Fruit fly (Drosophila melanogaster) whole organism, prepupa: ENCODE measurements around the gene Gga.

Experiments
- Blimp-1 ChIP-seq: fragments of 200-800 bp; sonication (Bioruptor generic); optimal IDR thresholded peaks from 3 replicates; lab custom pipeline; 2017; ENCODE audit warnings: missing biosample characterization, missing genetic modification characterization, mild to moderate bottlenecking, moderate library complexity, missing genetic modification reagents
- CG10631 ChIP-seq: fragments of 200-800 bp; sonication (Bioruptor generic); optimal IDR thresholded peaks from 2 replicates; lab custom pipeline; 2016; ENCODE audit warnings: missing biosample characterization, missing genetic modification characterization
- CG11294 ChIP-seq: fragments of 200-800 bp; sonication (Bioruptor generic); IDR thresholded peaks from 2 replicates; pipeline ENCODE4 v1.3.6; 2022; ENCODE audit warnings: missing biosample characterization, missing genetic modification characterization
- CG11902 ChIP-seq: fragments of 200-800 bp; sonication (Bioruptor generic); optimal IDR thresholded peaks from 3 replicates; lab custom pipeline; 2016; ENCODE audit warnings: missing biosample characterization, missing genetic modification characterization
- CG15336 ChIP-seq: fragments of 200-800 bp; sonication (Bioruptor generic); IDR thresholded peaks from 2 replicates; pipeline ENCODE4 v1.3.6; 2022; ENCODE audit warnings: missing biosample characterization, missing genetic modification characterization
- CG1621 ChIP-seq: fragments of 200-800 bp; sonication (Bioruptor generic); optimal IDR thresholded peaks from 3 replicates; lab custom pipeline; 2018; ENCODE audit warnings: missing biosample characterization, mild to moderate bottlenecking, missing genetic modification characterization
- CG16779 ChIP-seq: fragments of 200-800 bp; sonication (Bioruptor generic); optimal IDR thresholded peaks from 3 replicates; lab custom pipeline; 2017; ENCODE audit warnings: missing biosample characterization, mild to moderate bottlenecking, missing genetic modification characterization
- CG3032 ChIP-seq: fragments of 200-800 bp; optimal IDR thresholded peaks from 2 replicates; lab custom pipeline; 2019; ENCODE audit warnings: missing biosample characterization, mild to moderate bottlenecking, missing genetic modification characterization, moderate library complexity
- CG32006 ChIP-seq: fragments of 200-800 bp; sonication (Bioruptor generic); optimal IDR thresholded peaks from 3 replicates; lab custom pipeline; 2017; ENCODE audit warnings: missing biosample characterization, mild to moderate bottlenecking, missing genetic modification characterization
- CG34406 ChIP-seq: fragments of 200-800 bp; sonication (Bioruptor generic); optimal IDR thresholded peaks from 3 replicates; lab custom pipeline; 2016; ENCODE audit warnings: missing biosample characterization, missing genetic modification characterization
- CG3919 ChIP-seq: fragments of 200-800 bp; sonication (Bioruptor generic); optimal IDR thresholded peaks from 3 replicates; lab custom pipeline; 2016; ENCODE audit warnings: missing biosample characterization, missing genetic modification characterization
- CG4318 ChIP-seq: fragments of 200-800 bp; sonication (Bioruptor generic); optimal IDR thresholded peaks from 3 replicates; lab custom pipeline; 2017; ENCODE audit warnings: missing biosample characterization, mild to moderate bottlenecking, missing genetic modification characterization
- CG6163 ChIP-seq: fragments of 200-800 bp; sonication (Bioruptor generic); IDR thresholded peaks from 3 replicates; pipeline ENCODE4 v1.3.6; 2022; ENCODE audit warnings: missing biosample characterization, missing genetic modification characterization
- CG6276 ChIP-seq: fragments of 200-800 bp; sonication (Bioruptor generic); optimal IDR thresholded peaks from 2 replicates; lab custom pipeline; 2017; ENCODE audit warnings: missing biosample characterization, mild to moderate bottlenecking, missing genetic modification characterization
- CG6792 ChIP-seq: fragments of 200-800 bp; sonication (Bioruptor generic); optimal IDR thresholded peaks from 3 replicates; lab custom pipeline; 2016; ENCODE audit warnings: missing biosample characterization, missing genetic modification characterization
- CG6808 ChIP-seq: fragments of 200-800 bp; sonication (Bioruptor generic); optimal IDR thresholded peaks from 3 replicates; lab custom pipeline; 2017; ENCODE audit warnings: missing biosample characterization, missing genetic modification characterization, mild to moderate bottlenecking, moderate library complexity, missing genetic modification reagents
- CG6854 ChIP-seq: fragments of 200-800 bp; sonication (Bioruptor generic); optimal IDR thresholded peaks from 2 replicates; lab custom pipeline; 2017; ENCODE audit warnings: missing biosample characterization, mild to moderate bottlenecking, missing genetic modification characterization
- CG7368 ChIP-seq: fragments of 200-800 bp; sonication (Bioruptor generic); optimal IDR thresholded peaks from 3 replicates; lab custom pipeline; 2016; ENCODE audit warnings: missing biosample characterization, missing genetic modification characterization
- CG8319 ChIP-seq: fragments of 200-800 bp; sonication (Bioruptor generic); optimal IDR thresholded peaks from 3 replicates; lab custom pipeline; 2016; ENCODE audit warnings: missing biosample characterization, missing genetic modification characterization
- CG8632 ChIP-seq: fragments of 200-800 bp; sonication (Bioruptor generic); optimal IDR thresholded peaks from 3 replicates; lab custom pipeline; 2016; ENCODE audit warnings: missing biosample characterization, missing genetic modification characterization
- Eip75B ChIP-seq: fragments of 200-800 bp; sonication (Bioruptor generic); optimal IDR thresholded peaks from 3 replicates; lab custom pipeline; 2016; ENCODE audit warnings: missing biosample characterization, missing genetic modification characterization
- Eip78C ChIP-seq: fragments of 200-800 bp; sonication (Bioruptor generic); peaks from one replicate; lab custom pipeline; 2016; ENCODE audit warnings: missing biosample characterization, missing genetic modification characterization
- Eip93F ChIP-seq: fragments of 200-800 bp; sonication (Bioruptor generic); optimal IDR thresholded peaks from 2 replicates; lab custom pipeline; 2016; ENCODE audit warnings: missing biosample characterization, mild to moderate bottlenecking, missing genetic modification characterization
- Ets21C ChIP-seq: fragments of 200-800 bp; sonication (Bioruptor generic); optimal IDR thresholded peaks from 3 replicates; lab custom pipeline; 2016; ENCODE audit warnings: missing biosample characterization, missing genetic modification characterization
- Ets96B ChIP-seq: fragments of 200-800 bp; optimal IDR thresholded peaks from 2 replicates; lab custom pipeline; 2019; ENCODE audit warnings: missing biosample characterization, mild to moderate bottlenecking, missing genetic modification characterization, moderate library complexity
- Gug ChIP-seq: fragments of 200-800 bp; sonication (Bioruptor generic); IDR thresholded peaks from 2 replicates; pipeline ENCODE4 v1.3.6; 2022; ENCODE audit warnings: missing biosample characterization, missing genetic modification characterization
- Hr38 ChIP-seq: sonication (Bioruptor generic); optimal IDR thresholded peaks from 2 replicates; lab custom pipeline; 2016; ENCODE audit warnings: missing biosample characterization, missing genetic modification characterization
- Lpt ChIP-seq: fragments of 200-800 bp; sonication (Bioruptor generic); optimal IDR thresholded peaks from 3 replicates; lab custom pipeline; 2016; ENCODE audit warnings: missing biosample characterization, missing genetic modification characterization
- OdsH ChIP-seq: fragments of 200-800 bp; sonication (Bioruptor generic); optimal IDR thresholded peaks from 3 replicates; lab custom pipeline; 2016; ENCODE audit warnings: missing biosample characterization, missing genetic modification characterization
- Smox ChIP-seq: fragments of 200-800 bp; sonication (Bioruptor generic); optimal IDR thresholded peaks from 3 replicates; lab custom pipeline; 2016; ENCODE audit warnings: missing biosample characterization, missing genetic modification characterization
- Sox14 ChIP-seq: fragments of 200-800 bp; sonication (Bioruptor generic); optimal IDR thresholded peaks from 3 replicates; lab custom pipeline; 2016; ENCODE audit warnings: missing biosample characterization, missing genetic modification characterization
- acj6 ChIP-seq: fragments of 200-800 bp; sonication (Bioruptor generic); optimal IDR thresholded peaks from 3 replicates; lab custom pipeline; 2016; ENCODE audit warnings: missing biosample characterization, missing genetic modification characterization
- cyc ChIP-seq: fragments of 200-800 bp; sonication (Bioruptor generic); optimal IDR thresholded peaks from 3 replicates; lab custom pipeline; 2016; ENCODE audit warnings: missing biosample characterization, missing genetic modification characterization
- dsx ChIP-seq: fragments of 200-800 bp; optimal IDR thresholded peaks from 3 replicates; lab custom pipeline; 2019; ENCODE audit warnings: missing biosample characterization, mild to moderate bottlenecking, missing genetic modification characterization, moderate library complexity; ENCODE audit not compliant: poor library complexity, severe bottlenecking
- eg ChIP-seq: fragments of 200-800 bp; sonication (Bioruptor generic); IDR thresholded peaks from 3 replicates; pipeline ENCODE4 v1.3.6; 2022; ENCODE audit warnings: missing biosample characterization, missing genetic modification characterization
- fd59A ChIP-seq: fragments of 200-800 bp; sonication (Bioruptor generic); optimal IDR thresholded peaks from 2 replicates; lab custom pipeline; 2017; ENCODE audit warnings: missing biosample characterization, mild to moderate bottlenecking, missing genetic modification characterization, missing genetic modification reagents
- fd85E ChIP-seq: fragments of 200-800 bp; sonication (Bioruptor generic); optimal IDR thresholded peaks from 3 replicates; lab custom pipeline; 2016; ENCODE audit warnings: missing biosample characterization, missing genetic modification characterization
- fkh ChIP-seq: fragments of 200-800 bp; sonication (Bioruptor generic); optimal IDR thresholded peaks from 3 replicates; lab custom pipeline; 2017; ENCODE audit warnings: missing biosample characterization, mild to moderate bottlenecking, missing genetic modification characterization, moderate library complexity
- lz ChIP-seq: fragments of 200-800 bp; sonication (Bioruptor generic); optimal IDR thresholded peaks from 3 replicates; lab custom pipeline; 2016; ENCODE audit warnings: missing biosample characterization, missing genetic modification characterization
- pdm3 ChIP-seq: fragments of 200-800 bp; sonication (Bioruptor generic); optimal IDR thresholded peaks from 3 replicates; lab custom pipeline; 2016; ENCODE audit warnings: missing biosample characterization, missing genetic modification characterization
- salr ChIP-seq, 2 experiments: fragments of 200-800 bp; sonication (Bioruptor generic); optimal IDR thresholded peaks; 3 replicates each; lab custom pipeline; 2016 to 2018; ENCODE audit warnings: missing biosample characterization in 2 of 2, missing genetic modification characterization in 2 of 2, mild to moderate bottlenecking in 1 of 2
- spab ChIP-seq: fragments of 200-800 bp; sonication (Bioruptor generic); optimal IDR thresholded peaks from 2 replicates; lab custom pipeline; 2017; ENCODE audit warnings: missing biosample characterization, mild to moderate bottlenecking, missing genetic modification characterization, missing genetic modification reagents
- ss ChIP-seq, 2 experiments: fragments of 200-800 bp; sonication (Bioruptor generic); optimal IDR thresholded peaks; 2 replicates in 1 of 2; 3 replicates in 1 of 2; lab custom pipeline; 2017 to 2018; ENCODE audit warnings: mild to moderate bottlenecking in 2 of 2, missing biosample characterization in 2 of 2, missing genetic modification characterization in 2 of 2, moderate library complexity in 1 of 2
- svp ChIP-seq: fragments of 200-800 bp; sonication (Bioruptor generic); peaks from one replicate; lab custom pipeline; 2016; ENCODE audit warnings: missing biosample characterization, missing genetic modification characterization
- topi ChIP-seq: fragments of 200-800 bp; sonication (Bioruptor generic); optimal IDR thresholded peaks from 3 replicates; lab custom pipeline; 2016; ENCODE audit warnings: missing biosample characterization, missing genetic modification characterization
- vri ChIP-seq: fragments of 200-800 bp; sonication (Bioruptor generic); optimal IDR thresholded peaks from 3 replicates; lab custom pipeline; 2016; ENCODE audit warnings: missing biosample characterization, mild to moderate bottlenecking, missing genetic modification characterization

Gga gene

DNA sequence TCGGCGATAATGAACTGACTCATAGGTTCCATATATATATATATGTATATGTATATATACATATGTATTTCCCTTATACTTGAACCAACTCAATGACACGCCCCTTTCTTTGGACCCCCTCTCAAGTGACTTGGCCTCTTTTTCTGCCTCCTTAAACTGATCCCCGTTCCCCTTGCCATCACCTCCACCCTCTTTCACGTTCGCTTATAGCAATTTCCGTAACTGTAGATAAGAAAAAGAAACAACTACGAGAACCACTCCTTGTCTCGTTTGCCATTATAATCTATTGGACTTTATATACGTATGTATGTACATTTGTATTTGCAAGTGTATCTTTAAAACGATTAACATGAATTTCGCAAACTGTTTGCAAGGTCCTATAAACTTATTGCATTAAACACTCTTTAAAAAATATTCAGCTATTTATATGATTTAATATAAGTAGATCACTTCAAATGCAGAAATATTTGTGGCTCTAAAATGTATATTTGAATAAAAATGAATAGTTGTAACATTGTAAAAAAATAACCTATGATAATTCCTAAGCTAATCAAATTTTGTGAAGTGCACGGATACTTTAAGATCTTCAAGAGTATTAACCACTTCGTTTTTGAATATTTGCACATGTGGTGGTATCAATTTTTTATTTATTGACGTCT lies 18.0 kb upstream of the Gga start (continued):
- TF ChIP-seq svp (peak; percentile 77), CG6163 (GFP tag; lab: Robert Waterston, UW) (0 out of 3 replicates have a peak, but pooled peaks have one; percentile 20), Gug (GFP tag; lab: Robert Waterston, UW) (peak; percentile 45), CG7368 (GFP tag; lab: Kevin White, UChicago) (peak; percentile 47), CG11902 (GFP tag; lab: Kevin White, UChicago) (peak; percentile 36), ss (GFP tag; optimal IDR thresholded peaks at IDR 0.05; lab: Kevin White, UChicago) (peak; percentile 44 to 73), fd59A (peak; percentile 48), Blimp-1 (GFP tag; lab: Kevin White, UChicago) (no peak), Lpt (GFP tag; lab: Kevin White, UChicago) (peak; percentile 65)

- TF ChIP-seq ss (GFP tag; optimal IDR thresholded peaks at IDR 0.05; lab: Kevin White, UChicago) (peak; percentile 94), Lpt (GFP tag; lab: Kevin White, UChicago) (peak; percentile 89), Eip75B (GFP tag; lab: Kevin White, UChicago) (peak; percentile 87), eg (GFP tag; lab: Robert Waterston, UW) (peak; percentile 94), CG8319 (GFP tag; lab: Kevin White, UChicago) (peak; percentile 75), CG10631 (GFP tag; lab: Kevin White, UChicago) (peak; percentile 94), acj6 (GFP tag; lab: Kevin White, UChicago) (peak; percentile 91), Eip93F (GFP tag; lab: Kevin White, UChicago) (peak; percentile 32), CG3032 (tag; lab: Kevin White, UChicago) (peak; percentile 94), Sox14 (GFP tag; lab: Kevin White, UChicago) (peak; percentile 79), CG7368 (GFP tag; lab: Kevin White, UChicago) (peak; percentile 89), CG6792 (GFP tag; lab: Kevin White, UChicago) (peak; percentile 88), fkh (GFP tag; lab: Kevin White, UChicago) (peak; percentile 51), cyc (GFP tag; lab: Kevin White, UChicago) (peak; percentile 64), CG6163 (GFP tag; lab: Robert Waterston, UW) (peak; percentile 94), Hr38 (GFP tag; lab: Kevin White, UChicago) (no peak), Ets21C (GFP tag; lab: Kevin White, UChicago) (peak; percentile 50), Eip78C (GFP tag; lab: Kevin White, UChicago) (peak; percentile 95), Gug (GFP tag; lab: Robert Waterston, UW) (peak; percentile 94), Smox (GFP tag; lab: Kevin White, UChicago) (peak; percentile 70), topi (GFP tag; lab: Kevin White, UChicago) (peak; percentile 79), spab (GFP tag; lab: Kevin White, UChicago) (peak; percentile 93), fd85E (GFP tag; lab: Kevin White, UChicago) (peak; percentile 42), CG6808 (GFP tag; lab: Kevin White, UChicago) (peak; percentile 95), CG3919 (GFP tag; lab: Kevin White, UChicago) (peak; percentile 91), CG6854 (GFP tag; lab: Kevin White, UChicago) (peak; percentile 33), Ets96B (tag; lab: Kevin White, UChicago) (peak; percentile 94), Blimp-1 (GFP tag; lab: Kevin White, UChicago) (no peak), CG1621 (tag; lab: Kevin White, UChicago) (peak; percentile 93), vri (GFP tag; lab: Kevin White, UChicago) (peak; percentile 54), CG11294 (GFP tag; lab: Robert Waterston, UW) (peak; percentile 91), CG8632 (GFP tag; lab: Kevin White, UChicago) (peak; percentile 84), dsx (GFP tag; lab: Kevin White, UChicago) (peak; percentile 92), salr (GFP tag; optimal IDR thresholded peaks at IDR 0.05; lab: Kevin White, UChicago) (peak; percentile 88 to 91), OdsH (peak; percentile 92), svp (peak; percentile 75), fd59A (peak; percentile 94), CG4318 (GFP tag; lab: Kevin White, UChicago) (peak; percentile 94), CG6276 (GFP tag; lab: Kevin White, UChicago) (peak; percentile 96), lz (GFP tag; lab: Kevin White, UChicago) (peak; percentile 72), CG32006 (GFP tag; lab: Kevin White, UChicago) (peak; percentile 98), CG15336 (GFP tag; lab: Robert Waterston, UW) (peak; percentile 97), CG16779 (peak; percentile 94), CG34406 (GFP tag; lab: Kevin White, UChicago) (peak; percentile 87), pdm3 (GFP tag; lab: Kevin White, UChicago) (peak; percentile 88)
Measured at dm6 chrX:9583440-9584103, 17.3 kb upstream of the Gga start.
